Fruit fly (Drosophila melanogaster) whole organism, adult: ENCODE measurements around the gene CG15772.

ENCODE experiments used
- CG12768 ChIP-seq: fragments of 200-800 bp; sonication (Bioruptor generic); optimal IDR thresholded peaks from 2 replicates; lab custom pipeline; 2017; ENCODE audit warnings: missing biosample characterization, missing genetic modification characterization, mild to moderate bottlenecking, moderate library complexity, missing genetic modification reagents
- CG14711 ChIP-seq: fragments of 200-800 bp; sonication (Bioruptor generic); optimal IDR thresholded peaks from 2 replicates; lab custom pipeline; 2018; ENCODE audit warnings: missing biosample characterization, mild to moderate bottlenecking, missing genetic modification characterization, moderate library complexity
- CG1620 ChIP-seq: fragments of 200-800 bp; sonication (Bioruptor generic); optimal IDR thresholded peaks from 2 replicates; lab custom pipeline; 2016; ENCODE audit warnings: missing biosample characterization, missing genetic modification characterization
- CG33017 ChIP-seq: fragments of 200-800 bp; sonication (Bioruptor generic); optimal IDR thresholded peaks from 2 replicates; lab custom pipeline; 2018; ENCODE audit warnings: missing biosample characterization, mild to moderate bottlenecking, missing genetic modification characterization, moderate library complexity
- Clk ChIP-seq: fragments of 200-800 bp; sonication (Bioruptor generic); optimal IDR thresholded peaks from 2 replicates; lab custom pipeline; 2017; ENCODE audit warnings: missing biosample characterization, missing genetic modification characterization
- Mnt ChIP-seq: fragments of 200-800 bp; sonication (Bioruptor generic); optimal IDR thresholded peaks from 2 replicates; lab custom pipeline; 2016; ENCODE audit warnings: missing biosample characterization, mild to moderate bottlenecking, missing genetic modification characterization
- bab1 ChIP-seq: fragments of 200-800 bp; sonication (Bioruptor generic); optimal IDR thresholded peaks from 3 replicates; lab custom pipeline; 2019; ENCODE audit warnings: missing biosample characterization, mild to moderate bottlenecking, missing genetic modification characterization, moderate library complexity
- cnc ChIP-seq, 2 experiments: fragments of >200 bp; optimal IDR thresholded peaks; 2 replicates each; lab custom pipeline; 2017
- kay ChIP-seq: fragments of 200-800 bp; sonication (Bioruptor generic); peaks from one replicate; lab custom pipeline; 2016; ENCODE audit warnings: missing biosample characterization, missing genetic modification characterization, borderline replicate concordance
- pad ChIP-seq: fragments of 200-800 bp; sonication (Bioruptor generic); optimal IDR thresholded peaks from 3 replicates; lab custom pipeline; 2017; ENCODE audit warnings: missing biosample characterization, missing genetic modification characterization, mild to moderate bottlenecking, moderate library complexity, missing genetic modification reagents
- tj ChIP-seq: fragments of 200-800 bp; sonication (Bioruptor generic); optimal IDR thresholded peaks from 3 replicates; lab custom pipeline; 2017; ENCODE audit warnings: missing biosample characterization, mild to moderate bottlenecking, missing genetic modification characterization, moderate library complexity
- toe ChIP-seq: fragments of 200-800 bp; sonication (Bioruptor generic); optimal IDR thresholded peaks from 2 replicates; lab custom pipeline; 2016; ENCODE audit warnings: missing biosample characterization, missing genetic modification characterization

dm6 chrX:5786559-5786958 is 34.5 kb downstream of the CG15772 start:
- TF ChIP-seq kay (GFP tag; lab: Kevin White, UChicago) (no peak), cnc (optimal IDR thresholded peaks at IDR 0.05; lab: Kevin White, UChicago) (no peak), toe (GFP tag; lab: Kevin White, UChicago) (no peak), bab1 (GFP tag; lab: Kevin White, UChicago) (no peak), Clk (no peak), CG14711 (no peak), Mnt (GFP tag; lab: Kevin White, UChicago) (no peak), tj (GFP tag; lab: Kevin White, UChicago) (no peak), CG1620 (GFP tag; lab: Kevin White, UChicago) (no peak), CG12768 (GFP tag; lab: Kevin White, UChicago) (no peak), pad (GFP tag; lab: Kevin White, UChicago) (no peak), CG33017 (tag; lab: Kevin White, UChicago) (no peak)
